Worm (Caenorhabditis elegans): Measurements from ENCODE around the gene F53C3.8.

Gene F53C3.8

ce11 chrII:3894755-3895154 is 3.5 kb downstream of the F53C3.8 start, which contains the start of gene F53C3.7:
TSS of gene F53C3.7 (plus strand) at chrII:3895055.
- no peak for TF ChIP-seq hmg-4 (GFP tag; optimal IDR thresholded peaks at IDR 0.05)
- TF ChIP-seq F13C5.2 (tag; optimal IDR thresholded peaks at IDR 0.05): no peak

ce11 chrII:3896920-3897319 is 5.7 kb downstream of the F53C3.8 start:
- no peak for TF ChIP-seq flt-1 (GFP tag; IDR thresholded peaks at IDR 0.05)
- peak; percentile 25 for TF ChIP-seq F13C5.2 (tag; optimal IDR thresholded peaks at IDR 0.05)

- no peak for TF ChIP-seq pes-1 (GFP tag; IDR thresholded peaks at IDR 0.05)
- no peak for TF ChIP-seq hnd-1 (tag; optimal IDR thresholded peaks at IDR 0.05)
- TF ChIP-seq B0310.2 (tag; optimal IDR thresholded peaks at IDR 0.05): no peak
- TF ChIP-seq scrt-1 (GFP tag; IDR thresholded peaks at IDR 0.05): no peak
- no peak for TF ChIP-seq aly-1 (tag; optimal IDR thresholded peaks at IDR 0.05)
- TF ChIP-seq ceh-13 (GFP tag; optimal IDR thresholded peaks at IDR 0.05): no peak
- no peak for TF ChIP-seq flt-1 (GFP tag; IDR thresholded peaks at IDR 0.05)
Measured at ce11 chrII:3897758-3898494, 6.7 kb downstream of the F53C3.8 start, which contains the start of gene F53C3.6. TSS of gene F53C3.6 (plus strand) at chrII:3898142.

- TF ChIP-seq F13C5.2 (tag; optimal IDR thresholded peaks at IDR 0.05) (no peak), pes-1 (GFP tag; IDR thresholded peaks at IDR 0.05) (no peak), ets-7 (tag; optimal IDR thresholded peaks at IDR 0.05) (no peak), tra-4 (tag; optimal IDR thresholded peaks at IDR 0.05) (no peak), tbx-37 (GFP tag; conservative IDR thresholded peaks at IDR 0.05) (no peak), scrt-1 (GFP tag; IDR thresholded peaks at IDR 0.05) (no peak), ceh-13 (GFP tag; optimal IDR thresholded peaks at IDR 0.05) (no peak), tbx-11 (GFP tag; IDR thresholded peaks at IDR 0.05) (no peak), ceh-36 (tag; optimal IDR thresholded peaks at IDR 0.05) (no peak), hnd-1 (tag; optimal IDR thresholded peaks at IDR 0.05) (no peak), hmg-4 (GFP tag; optimal IDR thresholded peaks at IDR 0.05) (no peak), aly-1 (tag; optimal IDR thresholded peaks at IDR 0.05) (no peak), ama-1 (optimal IDR thresholded peaks at IDR 0.05) (no peak), sea-1 (GFP tag; conservative IDR thresholded peaks at IDR 0.05) (no peak), B0310.2 (tag; optimal IDR thresholded peaks at IDR 0.05) (no peak)
Measured at ce11 chrII:3901108-3901507, 9.9 kb downstream of the F53C3.8 start, which contains the start of gene F53C3.4. TSS of gene F53C3.4 (plus strand) at chrII:3901408.

- no peak for TF ChIP-seq tbx-11 (GFP tag; IDR thresholded peaks at IDR 0.05)
- TF ChIP-seq sea-1 (GFP tag; conservative IDR thresholded peaks at IDR 0.05): no peak
- no peak for TF ChIP-seq aly-1 (tag; optimal IDR thresholded peaks at IDR 0.05)
- no peak for TF ChIP-seq hmg-4 (GFP tag; optimal IDR thresholded peaks at IDR 0.05)
- TF ChIP-seq tra-4 (tag; optimal IDR thresholded peaks at IDR 0.05): no peak
- TF ChIP-seq ets-7 (tag; optimal IDR thresholded peaks at IDR 0.05): no peak
- TF ChIP-seq hmbx-1 (tag; optimal IDR thresholded peaks at IDR 0.05): no peak
- TF ChIP-seq hnd-1 (tag; optimal IDR thresholded peaks at IDR 0.05): no peak
Measured at ce11 chrII:3902798-3903197, 11.6 kb downstream of the F53C3.8 start, which contains the start of gene F53C3.3. TSS of gene F53C3.3 (plus strand) at chrII:3902856.

- TF ChIP-seq hmg-4 (GFP tag; optimal IDR thresholded peaks at IDR 0.05): no peak
- no peak for TF ChIP-seq ama-1 (optimal IDR thresholded peaks at IDR 0.05)
Measured at ce11 chrII:3906615-3907190, 15.5 kb downstream of the F53C3.8 start, which contains the start of the genes F53C3.11 and fbxb-103. TSS of gene F53C3.11 (minus strand) at chrII:3906715. TSS of gene fbxb-103 (plus strand) at chrII:3907140.

ce11 chrII:3908135-3908534 is 16.9 kb downstream of the F53C3.8 start:
- TF ChIP-seq ets-7 (tag; optimal IDR thresholded peaks at IDR 0.05) (no peak), ceh-36 (tag; optimal IDR thresholded peaks at IDR 0.05) (no peak), hmg-4 (GFP tag; optimal IDR thresholded peaks at IDR 0.05) (no peak), B0310.2 (tag; optimal IDR thresholded peaks at IDR 0.05) (no peak), pes-1 (GFP tag; IDR thresholded peaks at IDR 0.05) (no peak), sea-1 (GFP tag; conservative IDR thresholded peaks at IDR 0.05) (no peak), ceh-13 (GFP tag; optimal IDR thresholded peaks at IDR 0.05) (no peak), F13C5.2 (tag; optimal IDR thresholded peaks at IDR 0.05) (no peak), hmbx-1 (tag; optimal IDR thresholded peaks at IDR 0.05) (no peak), tbx-37 (GFP tag; conservative IDR thresholded peaks at IDR 0.05) (no peak), scrt-1 (GFP tag; IDR thresholded peaks at IDR 0.05) (no peak)

ce11 chrII:3909301-3909700 is 18.1 kb downstream of the F53C3.8 start:
- no peak for TF ChIP-seq ceh-13 (GFP tag; optimal IDR thresholded peaks at IDR 0.05)

- TF ChIP-seq tbx-11 (GFP tag; IDR thresholded peaks at IDR 0.05) (no peak), tra-4 (tag; optimal IDR thresholded peaks at IDR 0.05) (no peak), flt-1 (GFP tag; IDR thresholded peaks at IDR 0.05) (no peak), aly-1 (tag; optimal IDR thresholded peaks at IDR 0.05) (no peak), hnd-1 (tag; optimal IDR thresholded peaks at IDR 0.05) (no peak), ama-1 (optimal IDR thresholded peaks at IDR 0.05) (no peak), F13C5.2 (tag; optimal IDR thresholded peaks at IDR 0.05) (no peak), sea-1 (GFP tag; conservative IDR thresholded peaks at IDR 0.05) (no peak)
Measured at ce11 chrII:3910737-3911136, 19.5 kb downstream of the F53C3.8 start, which contains the start of gene bcmo-2. TSS of gene bcmo-2 (minus strand) at chrII:3910837.

Data from whole organism, early embryonic.